Fruit fly (Drosophila melanogaster) whole organism: ENCODE measurements around the gene olf413.

Source experiments
- pan ChIP-seq: fragments of >200 bp; optimal IDR thresholded peaks from 2 replicates; lab custom pipeline; 2017
- psq ChIP-seq: fragments of >200 bp; optimal IDR thresholded peaks from 2 replicates; lab custom pipeline; 2017

dm6 chr3L:22129855-22130746, 5.8 kb upstream of the olf413 start:
- TF ChIP-seq pan (lab: Kevin White, UChicago) (no peak), psq (no peak)
